Fruit fly (Drosophila melanogaster): ENCODE data around the gene CG1503.

The CG1503 gene

DNA sequence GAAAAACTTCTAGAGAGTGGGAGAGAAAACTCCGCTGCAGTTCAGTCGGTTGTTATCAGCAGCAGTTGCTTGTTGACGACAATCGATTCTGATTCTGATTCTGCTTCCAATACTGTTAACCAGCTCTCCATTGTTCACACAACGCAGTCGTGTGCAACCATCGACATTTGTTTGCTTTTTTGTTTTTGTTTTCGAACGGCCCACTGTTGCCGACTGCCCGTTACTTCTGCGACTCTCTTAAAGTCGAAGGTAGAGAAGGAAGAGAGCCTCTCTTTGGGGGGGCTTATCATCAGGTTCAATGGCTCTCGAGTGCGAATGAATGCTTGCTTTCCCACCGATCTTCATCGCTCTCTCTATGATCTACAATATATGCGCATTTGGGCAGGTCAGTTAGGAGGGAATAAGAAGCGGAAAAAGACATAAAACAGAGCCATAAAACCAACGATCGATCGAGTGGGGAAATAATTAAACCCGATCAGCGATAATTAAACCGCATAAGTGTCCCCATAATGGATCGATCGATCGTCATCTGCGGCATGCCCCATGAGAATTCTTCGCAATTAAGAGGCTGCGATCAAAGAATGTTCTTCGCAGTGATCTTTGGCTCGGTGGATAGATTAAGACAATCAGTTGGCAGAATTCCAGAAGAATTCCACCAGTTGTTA, 34.3 kb downstream of the CG1503 start:
- TF ChIP-seq CTCF (optimal IDR thresholded peaks at IDR 0.05), result no peak
- no peak for TF ChIP-seq CG8478 (optimal IDR thresholded peaks at IDR 0.05)

DNA sequence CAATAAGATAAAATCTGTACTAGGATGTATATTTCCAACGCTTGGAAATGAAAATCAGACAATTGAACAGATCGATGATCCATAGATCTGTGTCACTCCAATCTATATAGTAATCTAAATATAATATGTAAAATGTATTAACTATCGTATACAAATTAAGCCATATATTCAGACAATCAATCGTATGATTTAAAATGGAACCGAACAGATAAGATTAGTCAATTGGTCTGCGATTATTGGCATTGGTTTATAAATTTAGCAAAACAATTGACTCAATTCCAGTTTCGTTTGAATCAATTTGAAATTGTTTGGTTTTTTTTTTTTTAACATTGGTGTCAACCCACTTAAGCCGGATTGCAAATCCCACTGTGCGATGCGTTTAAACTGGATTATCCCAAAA, 38.3 kb downstream of the CG1503 start:
- TF ChIP-seq CTCF (optimal IDR thresholded peaks at IDR 0.05) (no peak), CG8478 (optimal IDR thresholded peaks at IDR 0.05) (no peak)

DNA sequence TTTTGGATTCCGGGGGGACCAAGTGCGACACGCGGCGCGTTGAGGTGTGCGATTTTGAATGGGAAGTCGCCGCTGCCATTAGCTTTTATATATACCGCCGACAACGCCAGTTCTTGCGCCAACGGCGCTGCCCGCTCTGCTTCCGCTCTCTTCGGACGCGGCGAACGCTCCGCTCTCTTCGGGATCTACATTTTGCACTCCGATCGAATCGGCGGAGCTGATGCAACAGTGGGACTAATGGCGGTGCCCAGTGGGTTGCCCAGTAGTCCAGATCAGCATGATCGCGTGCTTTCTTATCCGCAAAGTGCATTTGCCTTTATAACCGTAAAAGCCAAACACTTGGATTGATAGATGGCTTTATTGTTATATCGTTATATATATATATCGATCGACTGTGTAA, 38.7 kb downstream of the CG1503 start, which contains the start of gene CG32512:
Gene CG32512 (minus strand): TSS at position 67 of the 400 bp plus-strand sequence.
- no peak for TF ChIP-seq CTCF (optimal IDR thresholded peaks at IDR 0.05)
- no peak for TF ChIP-seq CG8478 (optimal IDR thresholded peaks at IDR 0.05)

DNA sequence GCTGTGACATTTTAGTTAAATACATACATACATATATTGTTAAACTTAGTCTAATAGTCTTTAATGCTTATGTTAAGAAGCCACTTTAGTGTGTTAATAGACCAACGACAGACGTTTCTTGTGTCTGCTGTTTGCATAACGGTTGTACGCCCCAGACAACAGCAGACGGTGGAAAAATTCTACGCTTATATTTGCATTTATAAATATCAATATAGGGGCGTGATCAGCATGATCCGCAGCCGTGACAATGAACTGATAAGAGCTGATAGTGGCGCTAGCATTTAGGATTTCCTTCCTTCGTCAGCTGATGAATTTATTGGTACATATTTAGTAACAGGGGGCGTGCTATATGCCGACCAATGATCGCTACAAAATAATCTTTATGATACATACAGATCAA, 40.4 kb downstream of the CG1503 start:
- TF ChIP-seq CTCF (optimal IDR thresholded peaks at IDR 0.05) (no peak), CG8478 (optimal IDR thresholded peaks at IDR 0.05) (no peak)

DNA sequence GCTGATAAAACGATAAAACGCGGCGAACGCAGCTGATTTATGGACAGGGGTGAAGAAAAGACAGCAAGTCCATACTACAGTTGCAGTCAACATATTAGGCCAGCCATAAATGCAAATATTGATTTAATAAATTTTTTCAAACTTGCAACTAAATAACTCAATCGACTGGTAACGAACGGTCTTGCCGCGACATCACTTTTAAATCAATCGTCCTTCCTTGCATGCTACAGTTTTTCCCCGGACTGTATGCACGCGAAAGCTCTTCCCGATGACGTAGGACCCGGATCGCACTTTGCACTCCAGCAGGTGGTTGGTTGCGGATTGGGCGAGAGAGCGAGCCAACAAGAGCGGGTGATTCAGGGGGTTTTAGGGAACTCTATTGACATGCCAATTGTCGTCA, 41.2 kb downstream of the CG1503 start:
- TF ChIP-seq CG8478 (optimal IDR thresholded peaks at IDR 0.05) (no peak), CTCF (optimal IDR thresholded peaks at IDR 0.05) (no peak)

DNA sequence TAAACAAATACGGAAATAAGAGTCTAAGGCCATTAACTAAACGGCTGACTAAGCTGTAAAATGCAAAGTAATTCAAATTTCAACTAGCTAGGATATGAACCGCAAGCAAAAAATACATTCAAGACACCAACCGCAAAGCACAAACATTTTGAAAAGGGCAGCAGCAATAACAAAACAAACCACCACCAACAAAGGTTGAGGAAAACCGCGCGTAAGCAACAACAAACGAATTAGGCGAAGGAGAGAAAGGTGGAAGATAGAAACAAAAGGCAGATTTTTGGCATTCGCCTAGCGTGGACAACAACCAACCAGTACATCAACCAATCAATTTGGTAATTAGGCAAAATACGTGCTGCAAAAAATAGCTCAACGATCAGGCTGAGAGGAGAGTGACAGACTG, 45.6 kb downstream of the CG1503 start:
- no peak for TF ChIP-seq CG8478 (optimal IDR thresholded peaks at IDR 0.05)
- TF ChIP-seq CTCF (optimal IDR thresholded peaks at IDR 0.05), result peak; percentile 73 to 84

DNA sequence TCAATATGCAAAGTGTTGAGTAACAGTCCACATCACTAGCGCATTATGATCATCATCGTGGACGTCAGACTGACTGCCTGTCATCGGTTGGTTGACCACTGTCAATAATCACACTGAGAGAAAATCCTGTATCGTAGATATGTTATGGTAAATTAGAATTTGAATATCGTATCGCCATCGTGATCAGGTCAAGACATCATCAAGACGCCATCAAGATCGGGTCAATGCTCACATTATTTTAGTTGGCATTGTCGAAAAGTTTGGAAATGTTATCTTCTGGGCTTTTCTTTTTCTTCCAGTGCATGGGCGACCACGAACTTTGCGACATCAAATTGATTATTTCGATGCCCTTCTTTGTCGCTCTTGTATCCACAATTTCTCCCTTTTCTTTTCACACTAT, 47.2 kb downstream of the CG1503 start:
- TF ChIP-seq CTCF (optimal IDR thresholded peaks at IDR 0.05), result no peak
- TF ChIP-seq CG8478 (optimal IDR thresholded peaks at IDR 0.05), result no peak

DNA sequence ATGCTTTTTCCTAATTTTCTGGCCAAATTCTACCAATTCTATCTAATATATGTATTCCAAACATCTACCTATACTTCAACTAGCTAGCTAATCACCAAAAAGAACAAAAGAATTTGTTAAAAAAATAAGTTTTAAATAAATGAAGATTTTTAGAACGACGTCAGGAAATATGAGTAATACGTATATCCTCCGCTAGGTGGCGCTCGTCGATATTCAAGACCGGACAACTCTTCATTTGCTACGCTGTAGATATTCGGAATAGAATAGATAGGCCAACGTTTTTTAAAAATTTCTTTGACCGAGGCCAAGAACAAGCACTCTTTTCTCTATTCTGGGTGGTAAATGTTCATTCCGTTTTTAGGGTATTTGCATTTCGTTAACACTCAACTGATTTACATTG, 47.7 kb downstream of the CG1503 start:
- TF ChIP-seq CG8478 (optimal IDR thresholded peaks at IDR 0.05), result no peak
- peak; percentile 68 to 82 for TF ChIP-seq CTCF (optimal IDR thresholded peaks at IDR 0.05)

DNA sequence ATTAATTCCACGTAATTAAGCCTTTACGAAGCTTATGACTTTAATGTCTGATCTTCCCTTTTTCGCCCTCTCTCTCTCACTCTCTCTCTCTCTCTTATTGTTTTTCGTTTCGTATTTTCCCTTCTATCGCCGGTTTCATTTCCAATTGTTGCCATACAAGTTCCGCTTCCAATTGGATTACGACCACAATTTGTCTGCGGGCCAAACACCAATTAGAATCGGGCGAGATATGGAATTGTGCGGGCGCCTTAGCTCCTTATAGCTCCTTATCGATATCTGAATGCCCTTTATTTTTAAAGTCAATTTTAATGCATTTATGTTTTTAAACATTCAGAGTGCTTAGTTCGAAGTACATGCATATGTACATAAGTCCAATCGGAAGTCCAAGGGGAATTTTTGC, 49.4 kb downstream of the CG1503 start:
- TF ChIP-seq CTCF (optimal IDR thresholded peaks at IDR 0.05) (no peak), CG8478 (optimal IDR thresholded peaks at IDR 0.05) (no peak)

DNA sequence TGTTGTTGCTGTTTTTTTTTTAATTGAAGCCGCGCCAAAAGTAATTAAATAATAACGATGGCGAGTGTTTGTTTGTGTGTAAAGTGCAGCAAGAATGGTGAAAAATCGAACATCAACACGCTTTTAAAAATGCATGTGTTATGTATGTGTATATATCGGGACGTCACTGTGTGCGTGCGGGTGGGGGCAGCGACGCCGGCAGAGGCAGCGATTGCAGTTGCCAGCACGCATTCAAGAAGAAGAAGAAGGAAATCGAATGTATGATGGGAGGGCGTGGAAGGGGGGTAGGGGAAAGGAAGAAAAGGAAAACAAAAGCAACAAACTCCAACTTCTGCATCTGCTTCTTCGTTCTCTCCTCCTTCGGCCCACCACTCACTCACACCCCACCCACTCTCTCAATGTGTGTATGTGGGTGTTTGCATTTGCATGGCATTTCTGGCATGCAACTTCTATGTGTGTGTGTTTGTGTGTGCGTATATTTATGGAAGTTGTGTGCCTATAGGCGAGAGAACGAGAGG, 51.1 kb downstream of the CG1503 start:
- no peak for TF ChIP-seq CG8478 (optimal IDR thresholded peaks at IDR 0.05)
